Worm (Caenorhabditis elegans): ENCODE measurements around the gene phy-3.

DNA sequence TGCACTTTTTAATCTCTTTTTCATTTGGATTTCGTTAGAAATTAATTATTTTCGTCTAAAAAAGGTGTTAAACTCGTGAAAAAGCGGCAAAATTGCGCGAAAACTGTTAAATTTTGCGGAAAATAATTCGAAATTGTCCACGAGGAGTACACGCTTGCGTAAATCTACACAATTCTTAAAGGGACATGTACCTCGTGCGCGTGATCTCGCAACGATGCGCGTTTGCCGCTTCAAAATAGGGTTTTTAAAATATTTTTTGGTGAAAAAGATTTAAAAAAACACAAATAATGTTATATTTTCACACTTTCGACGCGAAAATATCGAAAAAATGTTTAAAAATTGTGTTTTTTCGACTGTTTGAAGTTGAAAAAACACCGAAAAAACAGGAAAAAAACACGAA is 39.7 kb upstream of the phy-3 start:
- TF ChIP-seq W03F9.2 (tag; optimal IDR thresholded peaks at IDR 0.05) (no peak), him-1 (tag; optimal IDR thresholded peaks at IDR 0.05) (no peak), dao-5 (tag; optimal IDR thresholded peaks at IDR 0.05) (no peak)

All from whole organism, L4/young adult.